Fruit fly (Drosophila melanogaster): ENCODE measurements around the gene CG4911.
A peak's percentile ranks its signal among the peaks of the same experiment; 100 is the strongest.

The CG4911 gene

DNA sequence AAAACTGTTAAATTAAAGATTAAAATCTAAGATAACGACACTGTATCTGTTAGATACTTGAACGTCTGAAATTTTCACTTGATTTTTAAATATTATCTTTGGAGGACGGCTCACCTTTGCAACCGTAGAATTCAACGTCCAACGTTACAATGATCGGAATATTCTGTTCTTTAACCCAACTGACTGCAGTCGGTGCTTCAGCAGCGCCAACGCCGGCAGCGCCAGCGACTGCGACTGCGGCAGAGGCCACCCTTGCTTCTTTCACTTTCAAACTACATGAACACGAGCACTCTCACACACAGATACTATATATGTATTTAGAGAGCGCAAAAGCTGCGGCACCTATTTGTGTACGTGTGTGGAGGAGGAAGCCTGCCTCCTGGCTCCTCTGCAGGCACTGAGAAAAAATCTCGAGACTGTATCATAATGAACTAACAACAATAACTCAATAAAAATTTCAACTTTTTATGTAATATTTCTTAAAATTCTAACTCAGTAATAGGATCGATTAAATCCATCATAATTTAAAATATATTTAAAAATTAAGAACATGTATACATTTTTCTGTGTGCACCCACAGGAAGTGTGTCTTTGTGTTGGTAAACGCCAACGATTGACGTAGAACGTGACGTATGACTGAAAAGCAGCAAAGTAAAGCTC, 15.0 kb downstream of the CG4911 start (continued):
- TF ChIP-seq CG7786 (GFP tag; optimal IDR thresholded peaks at IDR 0.05) (peak; percentile 3), dm (GFP tag; optimal IDR thresholded peaks at IDR 0.05) (peak; percentile 32), gcm (GFP tag; optimal IDR thresholded peaks at IDR 0.05) (peak; percentile 88), CG18619 (GFP tag; optimal IDR thresholded peaks at IDR 0.05) (peak; percentile 87), CG10147 (GFP tag; optimal IDR thresholded peaks at IDR 0.05) (peak; percentile 94), CG4617 (GFP tag; optimal IDR thresholded peaks at IDR 0.05; ENCODE audit: borderline replicate concordance) (peak; percentile 48), ewg (GFP tag; optimal IDR thresholded peaks at IDR 0.05) (peak; percentile 81), CG30020 (tag; optimal IDR thresholded peaks at IDR 0.05) (peak; percentile 61), CG13424 (tag; optimal IDR thresholded peaks at IDR 0.05) (peak; percentile 94), CG17912 (GFP tag; optimal IDR thresholded peaks at IDR 0.05) (peak; percentile 36), so (GFP tag; IDR thresholded peaks at IDR 0.05) (peak; percentile 87), CG1602 (GFP tag; optimal IDR thresholded peaks at IDR 0.05) (peak; percentile 88), Ptx1 (GFP tag; IDR thresholded peaks at IDR 0.05) (peak; percentile 89), al (GFP tag; IDR thresholded peaks at IDR 0.05) (peak; percentile 86), HmgD (GFP tag; optimal IDR thresholded peaks at IDR 0.05) (no peak), H15 (GFP tag; IDR thresholded peaks at IDR 0.05) (peak; percentile 84), Atf6 (GFP tag; IDR thresholded peaks at IDR 0.05) (peak; percentile 93), ems (GFP tag; optimal IDR thresholded peaks at IDR 0.05) (peak; percentile 65), Fer2 (tag; optimal IDR thresholded peaks at IDR 0.05) (peak; percentile 88), ash1 (GFP tag; optimal IDR thresholded peaks at IDR 0.05) (peak; percentile 37), CG6689 (GFP tag; IDR thresholded peaks at IDR 0.05) (peak; percentile 88), tio (GFP tag; optimal IDR thresholded peaks at IDR 0.05) (peak; percentile 86), CG14860 (GFP tag; IDR thresholded peaks at IDR 0.05; ENCODE audit: partially characterized antibody) (no peak), CG4328 (GFP tag; optimal IDR thresholded peaks at IDR 0.05) (peak; percentile 87), sqz (GFP tag; optimal IDR thresholded peaks at IDR 0.05) (peak; percentile 68), Side (GFP tag; optimal IDR thresholded peaks at IDR 0.05) (peak; percentile 11), CG13775 (GFP tag; optimal IDR thresholded peaks at IDR 0.05) (peak; percentile 88), oc (tag; optimal IDR thresholded peaks at IDR 0.05) (peak; percentile 80), Oaz (GFP tag; IDR thresholded peaks at IDR 0.05) (peak; percentile 73), bcd (GFP tag; optimal IDR thresholded peaks at IDR 0.05) (peak; percentile 91), GATAe (GFP tag; conservative IDR thresholded peaks at IDR 0.05) (peak; percentile 56; the same call in 1 of the 2 replicates), phol (tag; optimal IDR thresholded peaks at IDR 0.05) (peak; percentile 91), Hr39 (optimal IDR thresholded peaks at IDR 0.05) (no peak), CG6791 (GFP tag; IDR thresholded peaks at IDR 0.05; ENCODE audit: partially characterized antibody) (no peak), Awh (GFP tag; IDR thresholded peaks at IDR 0.05) (peak; percentile 84), CG15073 (GFP tag; optimal IDR thresholded peaks at IDR 0.05) (peak; percentile 39), nau (GFP tag; optimal IDR thresholded peaks at IDR 0.05) (peak; percentile 72), CG11456 (GFP tag; IDR thresholded peaks at IDR 0.05) (peak; percentile 87), insv (GFP tag; optimal IDR thresholded peaks at IDR 0.05) (peak in 1 of 2 experiments; percentile 60), gro (GFP tag; optimal IDR thresholded peaks at IDR 0.05) (peak; percentile 59), yki (optimal IDR thresholded peaks at IDR 0.05) (no peak), Oli (tag; optimal IDR thresholded peaks at IDR 0.05) (peak; percentile 90), CHES-1-like (GFP tag; optimal IDR thresholded peaks at IDR 0.05) (peak; percentile 30), jigr1 (GFP tag; IDR thresholded peaks at IDR 0.05) (peak; percentile 78; the same call in 2 of the 3 replicates), bbx (GFP tag; IDR thresholded peaks at IDR 0.05; ENCODE audit: partially characterized antibody) (no peak), CG5953 (GFP tag; IDR thresholded peaks at IDR 0.05) (peak; percentile 80), CG9215 (GFP tag; IDR thresholded peaks at IDR 0.05) (peak; percentile 89), CG15601 (tag; optimal IDR thresholded peaks at IDR 0.05) (peak; percentile 92), CG11085 (GFP tag; IDR thresholded peaks at IDR 0.05) (peak; percentile 87), CG3163 (GFP tag; optimal IDR thresholded peaks at IDR 0.05) (peak; percentile 10)
